Fruit fly (Drosophila melanogaster) whole organism, adult: ENCODE data around the gene CG13894.
A peak's percentile ranks its signal among the peaks of the same experiment; 100 is the strongest.

Source experiments
- CG11617 ChIP-seq: fragments of 200-800 bp; sonication (Bioruptor generic); optimal IDR thresholded peaks from 2 replicates; lab custom pipeline; 2017; ENCODE audit warnings: mild to moderate bottlenecking, missing biosample characterization, missing genetic modification reagents, missing genetic modification characterization
- CG12768 ChIP-seq: fragments of 200-800 bp; sonication (Bioruptor generic); optimal IDR thresholded peaks from 2 replicates; lab custom pipeline; 2017; ENCODE audit warnings: missing biosample characterization, missing genetic modification characterization, mild to moderate bottlenecking, moderate library complexity, missing genetic modification reagents
- CG14711 ChIP-seq: fragments of 200-800 bp; sonication (Bioruptor generic); optimal IDR thresholded peaks from 2 replicates; lab custom pipeline; 2018; ENCODE audit warnings: missing biosample characterization, mild to moderate bottlenecking, missing genetic modification characterization, moderate library complexity
- CG1620 ChIP-seq: fragments of 200-800 bp; sonication (Bioruptor generic); optimal IDR thresholded peaks from 2 replicates; lab custom pipeline; 2016; ENCODE audit warnings: missing biosample characterization, missing genetic modification characterization
- CG33017 ChIP-seq: fragments of 200-800 bp; sonication (Bioruptor generic); optimal IDR thresholded peaks from 2 replicates; lab custom pipeline; 2018; ENCODE audit warnings: missing biosample characterization, mild to moderate bottlenecking, missing genetic modification characterization, moderate library complexity
- CG5204 ChIP-seq: fragments of 200-800 bp; sonication (Bioruptor generic); optimal IDR thresholded peaks from 2 replicates; lab custom pipeline; 2016; ENCODE audit warnings: missing biosample characterization, missing genetic modification characterization
- CG7045 ChIP-seq: fragments of 200-800 bp; sonication (Bioruptor generic); optimal IDR thresholded peaks from 2 replicates; lab custom pipeline; 2017; ENCODE audit warnings: missing biosample characterization, mild to moderate bottlenecking, missing genetic modification characterization
- CG7101 ChIP-seq: fragments of 200-800 bp; sonication (Bioruptor generic); optimal IDR thresholded peaks from 2 replicates; lab custom pipeline; 2018; ENCODE audit warnings: missing biosample characterization, mild to moderate bottlenecking, missing genetic modification characterization, moderate library complexity
- Clk ChIP-seq: fragments of 200-800 bp; sonication (Bioruptor generic); optimal IDR thresholded peaks from 2 replicates; lab custom pipeline; 2017; ENCODE audit warnings: missing biosample characterization, missing genetic modification characterization
- Crg-1 ChIP-seq: fragments of 200-800 bp; sonication (Bioruptor generic); optimal IDR thresholded peaks from 2 replicates; lab custom pipeline; 2016; ENCODE audit warnings: missing biosample characterization, missing genetic modification characterization
- Hr96 ChIP-seq: fragments of 200-800 bp; sonication (Bioruptor generic); optimal IDR thresholded peaks from 2 replicates; lab custom pipeline; 2016; ENCODE audit warnings: missing biosample characterization, missing genetic modification characterization
- Mnt ChIP-seq: fragments of 200-800 bp; sonication (Bioruptor generic); optimal IDR thresholded peaks from 2 replicates; lab custom pipeline; 2016; ENCODE audit warnings: missing biosample characterization, mild to moderate bottlenecking, missing genetic modification characterization
- bab1 ChIP-seq: fragments of 200-800 bp; sonication (Bioruptor generic); optimal IDR thresholded peaks from 3 replicates; lab custom pipeline; 2019; ENCODE audit warnings: missing biosample characterization, mild to moderate bottlenecking, missing genetic modification characterization, moderate library complexity
- cic ChIP-seq: fragments of 200-800 bp; sonication (Bioruptor generic); optimal IDR thresholded peaks from 2 replicates; lab custom pipeline; 2017; ENCODE audit warnings: missing biosample characterization, mild to moderate bottlenecking, missing genetic modification characterization, moderate library complexity
- cnc ChIP-seq, 2 experiments: fragments of >200 bp; optimal IDR thresholded peaks; 2 replicates each; lab custom pipeline; 2017
- kay ChIP-seq: fragments of 200-800 bp; sonication (Bioruptor generic); peaks from one replicate; lab custom pipeline; 2016; ENCODE audit warnings: missing biosample characterization, missing genetic modification characterization, borderline replicate concordance
- ovo ChIP-seq: fragments of 200-800 bp; sonication (Bioruptor generic); optimal IDR thresholded peaks from 2 replicates; lab custom pipeline; 2016; ENCODE audit warnings: missing biosample characterization, missing genetic modification characterization
- pad ChIP-seq: fragments of 200-800 bp; sonication (Bioruptor generic); optimal IDR thresholded peaks from 3 replicates; lab custom pipeline; 2017; ENCODE audit warnings: missing biosample characterization, missing genetic modification characterization, mild to moderate bottlenecking, moderate library complexity, missing genetic modification reagents
- tj ChIP-seq: fragments of 200-800 bp; sonication (Bioruptor generic); optimal IDR thresholded peaks from 3 replicates; lab custom pipeline; 2017; ENCODE audit warnings: missing biosample characterization, mild to moderate bottlenecking, missing genetic modification characterization, moderate library complexity
- toe ChIP-seq: fragments of 200-800 bp; sonication (Bioruptor generic); optimal IDR thresholded peaks from 2 replicates; lab custom pipeline; 2016; ENCODE audit warnings: missing biosample characterization, missing genetic modification characterization

The CG13894 gene

dm6 chr3L:743155-743554 lies 44.2 kb upstream of the CG13894 start:
- no peak for TF ChIP-seq CG33017
- no peak for TF ChIP-seq Clk (GFP tag; lab: Kevin White, UChicago)
- no peak for TF ChIP-seq cnc (optimal IDR thresholded peaks at IDR 0.05; lab: Kevin White, UChicago)
- no peak for TF ChIP-seq kay (GFP tag; lab: Kevin White, UChicago)
- TF ChIP-seq bab1 (GFP tag; lab: Kevin White, UChicago), result no peak
- no peak for TF ChIP-seq tj (GFP tag; lab: Kevin White, UChicago)
- TF ChIP-seq toe (GFP tag; lab: Kevin White, UChicago), result no peak
- no peak for TF ChIP-seq CG7045 (GFP tag; lab: Kevin White, UChicago)
- no peak for TF ChIP-seq ovo
- no peak for TF ChIP-seq Crg-1 (GFP tag; lab: Kevin White, UChicago)
- no peak for TF ChIP-seq CG11617 (GFP tag; lab: Kevin White, UChicago)

dm6 chr3L:742389-742951 lies 43.5 kb upstream of the CG13894 start:
- no peak for TF ChIP-seq toe (GFP tag; lab: Kevin White, UChicago)
- TF ChIP-seq CG11617 (GFP tag; lab: Kevin White, UChicago), result no peak
- TF ChIP-seq Mnt (GFP tag; lab: Kevin White, UChicago), result no peak
- no peak for TF ChIP-seq Crg-1 (GFP tag; lab: Kevin White, UChicago)
- no peak for TF ChIP-seq CG14711 (tag; lab: Kevin White, UChicago)
- no peak for TF ChIP-seq Clk (GFP tag; lab: Kevin White, UChicago)
- no peak for TF ChIP-seq kay (GFP tag; lab: Kevin White, UChicago)
- TF ChIP-seq CG7045 (GFP tag; lab: Kevin White, UChicago), result no peak
- TF ChIP-seq cic (GFP tag; lab: Kevin White, UChicago), result no peak
- TF ChIP-seq CG7101 (tag; lab: Kevin White, UChicago), result no peak
- no peak for TF ChIP-seq Hr96
- no peak for TF ChIP-seq bab1 (GFP tag; lab: Kevin White, UChicago)
- TF ChIP-seq CG5204 (GFP tag; lab: Kevin White, UChicago), result no peak
- TF ChIP-seq pad (GFP tag; lab: Kevin White, UChicago), result no peak
- TF ChIP-seq tj (GFP tag; lab: Kevin White, UChicago), result no peak
- TF ChIP-seq CG12768, result no peak
- no peak for TF ChIP-seq CG33017

dm6 chr3L:741687-742086 lies 42.7 kb upstream of the CG13894 start:
- TF ChIP-seq cic (GFP tag; lab: Kevin White, UChicago), result no peak
- no peak for TF ChIP-seq pad (GFP tag; lab: Kevin White, UChicago)
- TF ChIP-seq bab1 (GFP tag; lab: Kevin White, UChicago), result no peak
- no peak for TF ChIP-seq Hr96
- TF ChIP-seq toe (GFP tag; lab: Kevin White, UChicago), result no peak
- TF ChIP-seq CG7101 (tag; lab: Kevin White, UChicago), result no peak
- no peak for TF ChIP-seq Mnt (GFP tag; lab: Kevin White, UChicago)
- TF ChIP-seq CG5204 (GFP tag; lab: Kevin White, UChicago), result no peak
- TF ChIP-seq CG7045 (GFP tag; lab: Kevin White, UChicago), result no peak
- TF ChIP-seq CG12768, result no peak
- no peak for TF ChIP-seq CG33017
- TF ChIP-seq ovo, result no peak
- no peak for TF ChIP-seq CG14711 (tag; lab: Kevin White, UChicago)
- TF ChIP-seq Clk (GFP tag; lab: Kevin White, UChicago), result no peak
- TF ChIP-seq CG1620, result no peak
- no peak for TF ChIP-seq kay (GFP tag; lab: Kevin White, UChicago)
- TF ChIP-seq cnc (optimal IDR thresholded peaks at IDR 0.05; lab: Kevin White, UChicago), result no peak
- no peak for TF ChIP-seq Crg-1 (GFP tag; lab: Kevin White, UChicago)

dm6 chr3L:739357-740130 lies 40.6 kb upstream of the CG13894 start:
- TF ChIP-seq CG7101 (tag; lab: Kevin White, UChicago) (no peak), CG14711 (tag; lab: Kevin White, UChicago) (peak; percentile 3)

dm6 chr3L:738523-739356 lies 39.8 kb upstream of the CG13894 start:
- TF ChIP-seq CG12768 (peak; percentile 96), CG33017 (peak; percentile 97), CG7101 (tag; lab: Kevin White, UChicago) (peak; percentile 96), Crg-1 (GFP tag; lab: Kevin White, UChicago) (peak; percentile 86), CG11617 (GFP tag; lab: Kevin White, UChicago) (peak; percentile 96), kay (GFP tag; lab: Kevin White, UChicago) (no peak), CG1620 (peak; percentile 86), CG5204 (GFP tag; lab: Kevin White, UChicago) (peak; percentile 87), tj (GFP tag; lab: Kevin White, UChicago) (peak; percentile 87), cnc (optimal IDR thresholded peaks at IDR 0.05; lab: Kevin White, UChicago) (no peak), cic (GFP tag; lab: Kevin White, UChicago) (peak; percentile 66), toe (GFP tag; lab: Kevin White, UChicago) (peak; percentile 85), Clk (GFP tag; lab: Kevin White, UChicago) (peak; percentile 93), Mnt (GFP tag; lab: Kevin White, UChicago) (peak; percentile 76), Hr96 (peak; percentile 61), bab1 (GFP tag; lab: Kevin White, UChicago) (peak; percentile 99), pad (GFP tag; lab: Kevin White, UChicago) (peak; percentile 84), CG14711 (tag; lab: Kevin White, UChicago) (peak; percentile 94), CG7045 (GFP tag; lab: Kevin White, UChicago) (peak; percentile 96), ovo (peak; percentile 90)
